Worm (Caenorhabditis elegans) whole organism, L1 larva: ENCODE measurements around the gene unc-105.

Source experiments
- C16A3.4 ChIP-seq: fragments of 150-350 bp; optimal IDR thresholded peaks from 2 replicates; lab custom pipeline; 2014; ENCODE audit warnings: missing biosample characterization, missing genetic modification characterization
- F16B12.6 ChIP-seq: fragments of 150-350 bp; optimal IDR thresholded peaks from 2 replicates; lab custom pipeline; 2014; ENCODE audit warnings: missing biosample characterization, missing genetic modification characterization
- aly-2 ChIP-seq: fragments of 150-350 bp; optimal IDR thresholded peaks from 2 replicates; lab custom pipeline; 2014; ENCODE audit warnings: missing biosample characterization, missing genetic modification characterization
- blmp-1 ChIP-seq: fragments of 150-350 bp; optimal IDR thresholded peaks from 2 replicates; lab custom pipeline; 2014; ENCODE audit warnings: missing biosample characterization, missing genetic modification characterization
- ceh-8 ChIP-seq: fragments of 200-800 bp; sonication (Bioruptor generic); optimal IDR thresholded peaks from 2 replicates; lab custom pipeline; 2018; ENCODE audit warnings: mild to moderate bottlenecking, missing genetic modification characterization, moderate library complexity, missing compliant biosample characterization
- ceh-82 ChIP-seq, 3 experiments: fragments of 150-350 bp in 1 of 3; sonication (generic microtip) in 2 of 3; optimal IDR thresholded peaks; 2 replicates each; lab custom pipeline; 2014 to 2017; ENCODE audit warnings: missing biosample characterization in 3 of 3, missing genetic modification characterization in 3 of 3
- ceh-88 ChIP-seq: fragments of 200-800 bp; sonication (Bioruptor generic); IDR thresholded peaks from 2 replicates; pipeline ENCODE4 v1.3.6; 2022; ENCODE audit warnings: missing genetic modification characterization, missing compliant biosample characterization
- dpl-1 ChIP-seq, 3 experiments: fragments of 150-350 bp in 2 of 3; sonication (generic microtip) in 1 of 3; optimal IDR thresholded peaks; 2 replicates each; lab custom pipeline; 2014 to 2017; ENCODE audit warnings: missing biosample characterization in 3 of 3, missing genetic modification characterization in 3 of 3, missing genetic modification reagents in 3 of 3
- dsc-1 ChIP-seq: sonication (generic microtip); optimal IDR thresholded peaks from 2 replicates; lab custom pipeline; 2016; ENCODE audit warnings: mild to moderate bottlenecking, missing genetic modification characterization, missing compliant biosample characterization
- efl-1 ChIP-seq, 4 experiments: fragments of 150-350 bp; optimal IDR thresholded peaks in 3 of 4; peaks in 1 of 4; 1 replicate in 1 of 4; 2 replicates in 3 of 4; lab custom pipeline; 2014; ENCODE audit warnings: missing biosample characterization in 2 of 4, missing genetic modification characterization in 2 of 4, missing genetic modification reagents in 2 of 4
- efl-3 ChIP-seq: fragments of 200-800 bp; sonication (Bioruptor generic); optimal IDR thresholded peaks from 2 replicates; lab custom pipeline; 2018; ENCODE audit warnings: mild to moderate bottlenecking, missing genetic modification characterization, missing compliant biosample characterization
- egl-27 ChIP-seq, 2 experiments: fragments of 150-350 bp in 1 of 2; sonication (generic microtip); optimal IDR thresholded peaks; 3 replicates each; lab custom pipeline; 2017 to 2018; ENCODE audit warnings: missing biosample characterization in 2 of 2, missing genetic modification characterization in 2 of 2, missing genetic modification reagents in 2 of 2
- elt-2 ChIP-seq: sonication (generic microtip); optimal IDR thresholded peaks from 2 replicates; lab custom pipeline; 2016; ENCODE audit warnings: missing genetic modification characterization, mild to moderate bottlenecking, inconsistent platforms, missing compliant biosample characterization, missing genetic modification reagents
- elt-3 ChIP-seq, 6 experiments: fragments of 150-350 bp in 1 of 6; sonication (generic microtip); optimal IDR thresholded peaks; 2 replicates each; lab custom pipeline; 2017 to 2018; ENCODE audit warnings: missing biosample characterization in 6 of 6, missing genetic modification characterization in 6 of 6, inconsistent platforms in 1 of 6
- fos-1 ChIP-seq: fragments of 150-350 bp; optimal IDR thresholded peaks from 2 replicates; lab custom pipeline; 2014; ENCODE audit warnings: missing biosample characterization, missing genetic modification characterization
- grh-1 ChIP-seq: fragments of 200-800 bp; sonication (Bioruptor generic); IDR thresholded peaks from 2 replicates; pipeline ENCODE4 v1.3.6; 2022; ENCODE audit warnings: missing genetic modification reagents, missing genetic modification characterization, missing compliant biosample characterization
- hlh-17 ChIP-seq: fragments of 200-800 bp; sonication (Bioruptor generic); optimal IDR thresholded peaks from 2 replicates; lab custom pipeline; 2018; ENCODE audit warnings: missing genetic modification characterization, mild to moderate bottlenecking, missing compliant biosample characterization, moderate library complexity, borderline replicate concordance
- irx-1 ChIP-seq: sonication (generic microtip); optimal IDR thresholded peaks from 2 replicates; lab custom pipeline; 2016; ENCODE audit warnings: missing genetic modification characterization, missing compliant biosample characterization
- jun-1 ChIP-seq: fragments of 150-350 bp; optimal IDR thresholded peaks from 2 replicates; lab custom pipeline; 2014; ENCODE audit warnings: missing biosample characterization, missing genetic modification reagents, missing genetic modification characterization
- lin-13 ChIP-seq: fragments of 150-350 bp; optimal IDR thresholded peaks from 2 replicates; lab custom pipeline; 2014; ENCODE audit warnings: missing biosample characterization, missing genetic modification reagents, missing genetic modification characterization
- lin-14 ChIP-seq: fragments of 200-800 bp; sonication (Bioruptor generic); optimal IDR thresholded peaks from 2 replicates; lab custom pipeline; 2018; ENCODE audit warnings: mild to moderate bottlenecking, missing genetic modification characterization, moderate library complexity, missing compliant biosample characterization
- lin-15B ChIP-seq: fragments of 150-350 bp; sonication (generic microtip); optimal IDR thresholded peaks from 3 replicates; lab custom pipeline; 2014; ENCODE audit warnings: missing biosample characterization, missing genetic modification characterization
- lin-35 ChIP-seq, 2 experiments: fragments of 150-350 bp; optimal IDR thresholded peaks; 2 replicates each; lab custom pipeline; 2014; ENCODE audit warnings: missing biosample characterization in 2 of 2, missing genetic modification characterization in 2 of 2, missing genetic modification reagents in 2 of 2
- lin-39 ChIP-seq: fragments of 150-350 bp; optimal IDR thresholded peaks from 2 replicates; lab custom pipeline; 2014; ENCODE audit warnings: missing biosample characterization, missing genetic modification reagents, missing genetic modification characterization
- lsy-2 ChIP-seq, 2 experiments: fragments of 150-350 bp; optimal IDR thresholded peaks; 2 replicates each; lab custom pipeline; 2014; ENCODE audit warnings: missing biosample characterization in 2 of 2, missing genetic modification characterization in 2 of 2
- mdl-1 ChIP-seq, 2 experiments: fragments of 150-350 bp; optimal IDR thresholded peaks; 2 replicates each; lab custom pipeline; 2014 to 2017; ENCODE audit warnings: missing biosample characterization in 2 of 2, missing genetic modification characterization in 2 of 2, inconsistent platforms in 1 of 2
- mep-1 ChIP-seq: fragments of 150-350 bp; optimal IDR thresholded peaks from 2 replicates; lab custom pipeline; 2014; ENCODE audit warnings: missing biosample characterization, missing genetic modification characterization
- nhr-19 ChIP-seq: fragments of 200-800 bp; sonication (Bioruptor generic); conservative IDR thresholded peaks from 2 replicates; pipeline ENCODE4 v1.3.6; 2022; ENCODE audit warnings: missing genetic modification characterization, missing compliant biosample characterization
- nhr-20 ChIP-seq: sonication (generic microtip); optimal IDR thresholded peaks from 2 replicates; lab custom pipeline; 2016; ENCODE audit warnings: mild to moderate bottlenecking, missing genetic modification characterization, missing compliant biosample characterization
- nhr-47 ChIP-seq: sonication (generic microtip); optimal IDR thresholded peaks from 2 replicates; lab custom pipeline; 2016; ENCODE audit warnings: mild to moderate bottlenecking, missing genetic modification characterization, moderate library complexity, missing compliant biosample characterization
- nhr-71 ChIP-seq: sonication (generic microtip); optimal IDR thresholded peaks from 2 replicates; lab custom pipeline; 2016; ENCODE audit warnings: mild to moderate bottlenecking, missing genetic modification characterization, moderate library complexity, missing compliant biosample characterization
- nhr-77 ChIP-seq: fragments of 150-350 bp; optimal IDR thresholded peaks from 2 replicates; lab custom pipeline; 2014; ENCODE audit warnings: missing biosample characterization, missing genetic modification characterization
- nhr-84 ChIP-seq: sonication (generic microtip); optimal IDR thresholded peaks from 2 replicates; lab custom pipeline; 2017; ENCODE audit warnings: missing biosample characterization, missing genetic modification characterization
- nhr-85 ChIP-seq: sonication (generic microtip); peaks from one replicate; lab custom pipeline; 2016; ENCODE audit warnings: missing genetic modification characterization, inconsistent platforms, missing compliant biosample characterization
- nhr-90 ChIP-seq: sonication (generic microtip); optimal IDR thresholded peaks from 2 replicates; lab custom pipeline; 2016; ENCODE audit warnings: mild to moderate bottlenecking, missing genetic modification characterization, missing compliant biosample characterization; ENCODE audit not compliant: poor library complexity
- pag-3 ChIP-seq: sonication (generic microtip); optimal IDR thresholded peaks from 2 replicates; lab custom pipeline; 2017; ENCODE audit warnings: missing genetic modification characterization, mild to moderate bottlenecking, missing compliant biosample characterization, antibody characterized with exemption, borderline replicate concordance; ENCODE audit not compliant: insufficient read depth
- rnt-1 ChIP-seq: sonication (generic microtip); optimal IDR thresholded peaks from 2 replicates; lab custom pipeline; 2016; ENCODE audit warnings: mild to moderate bottlenecking, missing genetic modification characterization, moderate library complexity, missing compliant biosample characterization
- skn-1 ChIP-seq: fragments of 150-350 bp; optimal IDR thresholded peaks from 2 replicates; lab custom pipeline; 2014; ENCODE audit warnings: missing biosample characterization, missing genetic modification characterization
- snpc-4 ChIP-seq: fragments of 150-350 bp; optimal IDR thresholded peaks from 2 replicates; lab custom pipeline; 2014; ENCODE audit warnings: missing biosample characterization, missing genetic modification characterization
- snu-23 ChIP-seq: sonication (generic microtip); optimal IDR thresholded peaks from 2 replicates; lab custom pipeline; 2016; ENCODE audit warnings: missing genetic modification characterization, missing compliant biosample characterization
- sptf-1 ChIP-seq: fragments of 150-350 bp; optimal IDR thresholded peaks from 2 replicates; lab custom pipeline; 2014; ENCODE audit warnings: missing biosample characterization, missing genetic modification characterization
- swsn-7 ChIP-seq: sonication (generic microtip); optimal IDR thresholded peaks from 2 replicates; lab custom pipeline; 2016; ENCODE audit warnings: missing genetic modification characterization, missing compliant biosample characterization
- unc-130 ChIP-seq: fragments of 150-350 bp; optimal IDR thresholded peaks from 2 replicates; lab custom pipeline; 2017; ENCODE audit warnings: missing biosample characterization, missing genetic modification characterization, inconsistent platforms
- unc-98 ChIP-seq: fragments of 200-800 bp; sonication (Bioruptor generic); IDR thresholded peaks from 2 replicates; pipeline ENCODE4 v1.3.6; 2022; ENCODE audit warnings: missing genetic modification characterization, missing compliant biosample characterization
- vab-15 ChIP-seq: sonication (generic microtip); optimal IDR thresholded peaks from 2 replicates; lab custom pipeline; 2017; ENCODE audit warnings: missing genotype, mild to moderate bottlenecking, missing genetic modification characterization, missing compliant biosample characterization
- xbp-1 ChIP-seq: sonication (generic microtip); optimal IDR thresholded peaks from 2 replicates; lab custom pipeline; 2016; ENCODE audit warnings: missing genetic modification characterization, missing compliant biosample characterization
- ztf-11 ChIP-seq, 2 experiments: sonication (generic microtip); optimal IDR thresholded peaks; 2 replicates each; lab custom pipeline; 2016 to 2017; ENCODE audit warnings: missing genetic modification characterization in 2 of 2, missing biosample characterization in 1 of 2, missing compliant biosample characterization in 1 of 2
- ztf-4 ChIP-seq: fragments of 150-350 bp; optimal IDR thresholded peaks from 2 replicates; lab custom pipeline; 2014; ENCODE audit warnings: missing biosample characterization, missing genetic modification characterization

unc-105 gene

ce11 chrII:8106921-8107695 lies 9.2 kb upstream of the unc-105 start, which contains the start of the genes chst-1 and C41C4.9:
Gene chst-1 (minus strand): TSS chrII:8106971.
Gene C41C4.9 (plus strand): TSS chrII:8107645.
- TF ChIP-seq grh-1 (GFP tag; lab: Robert Waterston, UW) (no peak), mep-1 (tag; lab: Kevin White, UChicago) (peak; percentile 69), swsn-7 (peak; percentile 46), jun-1 (peak; percentile 38), mdl-1 (tag; optimal IDR thresholded peaks at IDR 0.05; lab: Kevin White, UChicago) (peak in 1 of 2 experiments; percentile 79), rnt-1 (tag; lab: Kevin White, UChicago) (peak; percentile 84), ceh-82 (tag; optimal IDR thresholded peaks at IDR 0.05; lab: Kevin White, UChicago) (peak in 1 of 3 experiments; percentile 19), efl-3 (GFP tag; lab: Kevin White, UChicago) (no peak), xbp-1 (tag; lab: Kevin White, UChicago) (peak; percentile 20), sptf-1 (tag; lab: Kevin White, UChicago) (no peak), vab-15 (tag; lab: Kevin White, UChicago) (peak; percentile 57), efl-1 (optimal IDR thresholded peaks at IDR 0.05; lab: Kevin White, UChicago) (peak; percentile 50 to 51), efl-1 (GFP tag; optimal IDR thresholded peaks at IDR 0.05 in 1 of 2; lab: Kevin White, UChicago) (peak; percentile 20 to 96), ceh-88 (GFP tag; lab: Robert Waterston, UW) (no peak), dsc-1 (peak; percentile 65), ztf-4 (tag; lab: Kevin White, UChicago) (peak; percentile 7), aly-2 (tag; lab: Kevin White, UChicago) (peak; percentile 37), snu-23 (GFP tag; lab: Kevin White, UChicago) (peak; percentile 61), nhr-84 (tag; lab: Kevin White, UChicago) (no peak), lin-35 (GFP tag; optimal IDR thresholded peaks at IDR 0.05; lab: Kevin White, UChicago) (peak; percentile 29 to 84), blmp-1 (peak; percentile 39), egl-27 (tag; optimal IDR thresholded peaks at IDR 0.05; lab: Kevin White, UChicago) (peak in 1 of 2 experiments; percentile 35), nhr-77 (tag; lab: Kevin White, UChicago) (peak; percentile 66), elt-3 (tag; optimal IDR thresholded peaks at IDR 0.05; lab: Kevin White, UChicago) (peak in 2 of 6 experiments; percentile 34 to 48), snpc-4 (tag; lab: Kevin White, UChicago) (peak; percentile 29), lsy-2 (tag; optimal IDR thresholded peaks at IDR 0.05; lab: Kevin White, UChicago) (peak; percentile 57 to 77), lin-13 (GFP tag; lab: Kevin White, UChicago) (peak; percentile 17), unc-130 (peak; percentile 55), elt-2 (peak; percentile 68), nhr-90 (tag; lab: Kevin White, UChicago) (peak; percentile 78), hlh-17 (GFP tag; lab: Kevin White, UChicago) (no peak), irx-1 (tag; lab: Kevin White, UChicago) (peak; percentile 19), nhr-85 (peak; percentile 78), dpl-1 (GFP tag; optimal IDR thresholded peaks at IDR 0.05; lab: Kevin White, UChicago) (peak; percentile 16 to 43 (median 39)), nhr-71 (peak; percentile 74), nhr-20 (tag; lab: Kevin White, UChicago) (peak; percentile 61), lin-39 (tag; lab: Kevin White, UChicago) (no peak), nhr-47 (tag; lab: Kevin White, UChicago) (peak; percentile 70), nhr-19 (GFP tag; lab: Robert Waterston, UW) (peak; percentile 56), pag-3 (tag; lab: Kevin White, UChicago) (no peak), skn-1 (peak; percentile 76), fos-1 (tag; lab: Kevin White, UChicago) (peak; percentile 47), lin-15B (tag; lab: Kevin White, UChicago) (no peak), lin-14 (peak; percentile 34), F16B12.6 (tag; lab: Kevin White, UChicago) (no peak), C16A3.4 (tag; lab: Kevin White, UChicago) (peak; percentile 81), ceh-8 (GFP tag; lab: Kevin White, UChicago) (peak; percentile 23), unc-98 (GFP tag; lab: Robert Waterston, UW) (0 out of 2 replicates have a peak, but pooled peaks have one; percentile 10), ztf-11 (tag; optimal IDR thresholded peaks at IDR 0.05; lab: Kevin White, UChicago) (peak in 1 of 2 experiments; percentile 44)
